Fruit fly (Drosophila melanogaster) whole organism, embryonic: ENCODE results near the gene SmD2.

Experiments used
- Adf1 ChIP-seq: fragments of 200-800 bp; sonication (Bioruptor generic); IDR thresholded peaks from 2 replicates; pipeline ENCODE4 v1.3.6; 2022; ENCODE audit warnings: missing biosample characterization, missing genetic modification characterization
- CG10462 ChIP-seq: fragments of 200-800 bp; sonication (Bioruptor generic); optimal IDR thresholded peaks from 2 replicates; lab custom pipeline; 2016; ENCODE audit warnings: missing biosample characterization, missing genetic modification characterization
- CG14667 ChIP-seq: fragments of 200-800 bp; sonication (Bioruptor generic); IDR thresholded peaks from 2 replicates; pipeline ENCODE4 v1.3.6; 2022; ENCODE audit warnings: missing biosample characterization, missing genetic modification characterization
- CG1529 ChIP-seq: fragments of 200-800 bp; sonication (Bioruptor generic); optimal IDR thresholded peaks from 3 replicates; lab custom pipeline; 2018; ENCODE audit warnings: missing biosample characterization, missing genetic modification characterization
- CG1603 ChIP-seq: fragments of 200-800 bp; sonication (Bioruptor generic); optimal IDR thresholded peaks from 2 replicates; lab custom pipeline; 2019; ENCODE audit warnings: missing biosample characterization, mild to moderate bottlenecking, missing genetic modification characterization, moderate library complexity
- CG16863 ChIP-seq: fragments of 200-800 bp; sonication (Bioruptor generic); optimal IDR thresholded peaks from 3 replicates; lab custom pipeline; 2016; ENCODE audit warnings: missing biosample characterization, missing genetic modification characterization
- CG18011 ChIP-seq: fragments of 200-800 bp; sonication (Bioruptor generic); optimal IDR thresholded peaks from 2 replicates; lab custom pipeline; 2017; ENCODE audit warnings: missing biosample characterization, missing genetic modification characterization, mild to moderate bottlenecking, moderate library complexity, missing genotype
- CG18599 ChIP-seq: fragments of 200-800 bp; sonication (Bioruptor generic); optimal IDR thresholded peaks from 3 replicates; lab custom pipeline; 2017; ENCODE audit warnings: missing biosample characterization, missing genetic modification characterization, mild to moderate bottlenecking, moderate library complexity, missing genetic modification reagents
- CG2875 ChIP-seq: fragments of 200-800 bp; sonication (Bioruptor generic); optimal IDR thresholded peaks from 2 replicates; lab custom pipeline; 2017; ENCODE audit warnings: missing biosample characterization, mild to moderate bottlenecking, missing genetic modification characterization, missing genetic modification reagents
- CG30020 ChIP-seq: fragments of 200-800 bp; optimal IDR thresholded peaks from 2 replicates; lab custom pipeline; 2019; ENCODE audit warnings: missing biosample characterization, mild to moderate bottlenecking, missing genetic modification characterization, moderate library complexity
- CG33557 ChIP-seq: fragments of 200-800 bp; sonication (Bioruptor generic); optimal IDR thresholded peaks from 2 replicates; lab custom pipeline; 2019; ENCODE audit warnings: missing biosample characterization, mild to moderate bottlenecking, missing genetic modification characterization, moderate library complexity
- CG34224 ChIP-seq: fragments of 200-800 bp; sonication (Bioruptor generic); IDR thresholded peaks from 3 replicates; pipeline ENCODE4 v1.3.6; 2022; ENCODE audit warnings: missing biosample characterization, missing genetic modification characterization; ENCODE audit not compliant: partially characterized antibody
- CG3995 ChIP-seq: fragments of 200-800 bp; sonication (Bioruptor generic); optimal IDR thresholded peaks from 3 replicates; lab custom pipeline; 2016; ENCODE audit warnings: missing biosample characterization, missing genetic modification characterization
- CG42726 ChIP-seq: fragments of 200-800 bp; sonication (Bioruptor generic); IDR thresholded peaks from 2 replicates; pipeline ENCODE4 v1.3.6; 2022; ENCODE audit warnings: missing biosample characterization, missing genetic modification characterization; ENCODE audit not compliant: partially characterized antibody
- CG6791 ChIP-seq: fragments of 200-800 bp; sonication (Bioruptor generic); IDR thresholded peaks from 3 replicates; pipeline ENCODE4 v1.3.6; 2022; ENCODE audit warnings: missing biosample characterization, missing genetic modification characterization; ENCODE audit not compliant: partially characterized antibody
- CG7556 ChIP-seq: fragments of 200-800 bp; sonication (Bioruptor generic); optimal IDR thresholded peaks from 2 replicates; lab custom pipeline; 2017; ENCODE audit warnings: missing biosample characterization, mild to moderate bottlenecking, missing genetic modification characterization
- CG8089 ChIP-seq: fragments of 200-800 bp; sonication (Bioruptor generic); optimal IDR thresholded peaks from 3 replicates; lab custom pipeline; 2016; ENCODE audit warnings: missing biosample characterization, missing genetic modification characterization
- Dref ChIP-seq: fragments of 200-800 bp; sonication (Bioruptor generic); IDR thresholded peaks from 2 replicates; pipeline ENCODE4 v1.3.6; 2022; ENCODE audit warnings: missing biosample characterization, missing genetic modification characterization
- HmgZ ChIP-seq: fragments of 200-800 bp; sonication (Bioruptor generic); optimal IDR thresholded peaks from 2 replicates; lab custom pipeline; 2018; ENCODE audit warnings: missing biosample characterization, mild to moderate bottlenecking, missing genetic modification characterization
- Lim3 ChIP-seq: fragments of 200-800 bp; sonication (Bioruptor generic); IDR thresholded peaks from 2 replicates; pipeline ENCODE4 v1.3.6; 2022; ENCODE audit warnings: missing biosample characterization, missing genetic modification characterization
- MESR4 ChIP-seq: fragments of 200-800 bp; sonication (Bioruptor generic); optimal IDR thresholded peaks from 2 replicates; lab custom pipeline; 2018; ENCODE audit warnings: missing biosample characterization, mild to moderate bottlenecking, missing genetic modification characterization, moderate library complexity
- Opbp ChIP-seq: fragments of 200-800 bp; sonication (Bioruptor generic); IDR thresholded peaks from 3 replicates; pipeline ENCODE4 v1.3.6; 2022; ENCODE audit warnings: missing biosample characterization, missing genetic modification characterization; ENCODE audit not compliant: partially characterized antibody
- Sin3A ChIP-seq: fragments of >200 bp; optimal IDR thresholded peaks from 2 replicates; lab custom pipeline; 2018
- Sry-δ ChIP-seq: fragments of 200-800 bp; sonication (Bioruptor generic); optimal IDR thresholded peaks from 2 replicates; lab custom pipeline; 2016; ENCODE audit warnings: missing biosample characterization, missing genetic modification characterization
- Stat92E ChIP-seq, 3 experiments: fragments of >200 bp in 2 of 3; fragments of 200-800 bp in 1 of 3; sonication (Bioruptor generic) in 1 of 3; optimal IDR thresholded peaks; 2 replicates each; lab custom pipeline; 2017 to 2019; ENCODE audit warnings: missing biosample characterization in 3 of 3, missing genetic modification characterization in 3 of 3, mild to moderate bottlenecking in 1 of 3, moderate library complexity in 1 of 3
- al ChIP-seq: fragments of 200-800 bp; sonication (Bioruptor generic); IDR thresholded peaks from 2 replicates; pipeline ENCODE4 v1.3.6; 2022; ENCODE audit warnings: missing biosample characterization, missing genetic modification characterization
- amos ChIP-seq: fragments of 200-800 bp; sonication (Bioruptor generic); IDR thresholded peaks from 2 replicates; pipeline ENCODE4 v1.3.6; 2022; ENCODE audit warnings: missing biosample characterization, missing genetic modification characterization; ENCODE audit not compliant: partially characterized antibody
- ato ChIP-seq: fragments of 200-800 bp; sonication (Bioruptor generic); IDR thresholded peaks from 2 replicates; pipeline ENCODE4 v1.3.6; 2022; ENCODE audit warnings: missing biosample characterization, missing genetic modification characterization; ENCODE audit not compliant: partially characterized antibody
- cg ChIP-seq: fragments of 200-800 bp; sonication (Bioruptor generic); optimal IDR thresholded peaks from 3 replicates; lab custom pipeline; 2019; ENCODE audit warnings: missing biosample characterization, mild to moderate bottlenecking, missing genetic modification characterization, moderate library complexity
- dm ChIP-seq: fragments of 200-800 bp; sonication (Bioruptor generic); optimal IDR thresholded peaks from 3 replicates; lab custom pipeline; 2016; ENCODE audit warnings: missing biosample characterization, missing genetic modification characterization
- gfzf ChIP-seq: fragments of 200-800 bp; sonication (Bioruptor generic); optimal IDR thresholded peaks from 2 replicates; lab custom pipeline; 2016; ENCODE audit warnings: missing biosample characterization, mild to moderate bottlenecking, missing genetic modification characterization, moderate library complexity
- knrl ChIP-seq: fragments of 200-800 bp; sonication (Bioruptor generic); IDR thresholded peaks from 3 replicates; pipeline ENCODE4 v1.3.6; 2022; ENCODE audit warnings: missing biosample characterization, missing genetic modification characterization; ENCODE audit not compliant: partially characterized antibody
- lbe ChIP-seq: fragments of 200-800 bp; sonication (Bioruptor generic); optimal IDR thresholded peaks from 2 replicates; lab custom pipeline; 2016; ENCODE audit warnings: missing biosample characterization, mild to moderate bottlenecking, missing genetic modification characterization
- lola ChIP-seq, 3 experiments: fragments of >200 bp in 2 of 3; fragments of 200-800 bp in 1 of 3; sonication (Bioruptor generic) in 1 of 3; optimal IDR thresholded peaks; 2 replicates each; lab custom pipeline; 2017 to 2019; ENCODE audit warnings: missing biosample characterization in 3 of 3, missing genetic modification characterization in 3 of 3, mild to moderate bottlenecking in 1 of 3, moderate library complexity in 1 of 3
- nerfin-2 ChIP-seq: fragments of 200-800 bp; sonication (Bioruptor generic); IDR thresholded peaks from 2 replicates; pipeline ENCODE4 v1.3.6; 2022; ENCODE audit warnings: missing biosample characterization, missing genetic modification characterization; ENCODE audit not compliant: partially characterized antibody
- sens ChIP-seq: fragments of 200-800 bp; sonication (Bioruptor generic); peaks from one replicate; lab custom pipeline; 2016; ENCODE audit warnings: missing biosample characterization, missing genetic modification characterization
- sug ChIP-seq: fragments of 200-800 bp; optimal IDR thresholded peaks from 2 replicates; lab custom pipeline; 2019; ENCODE audit warnings: missing biosample characterization, mild to moderate bottlenecking, missing genetic modification characterization, moderate library complexity
- trem ChIP-seq: fragments of 200-800 bp; optimal IDR thresholded peaks from 3 replicates; lab custom pipeline; 2019; ENCODE audit warnings: missing biosample characterization, mild to moderate bottlenecking, missing genetic modification characterization, moderate library complexity
- unc-4 ChIP-seq: fragments of 200-800 bp; sonication (Bioruptor generic); IDR thresholded peaks from 2 replicates; pipeline ENCODE4 v1.3.6; 2022; ENCODE audit warnings: missing biosample characterization, missing genetic modification characterization; ENCODE audit not compliant: partially characterized antibody
- zen2 ChIP-seq: fragments of 200-800 bp; sonication (Bioruptor generic); IDR thresholded peaks from 3 replicates; pipeline ENCODE4 v1.3.6; 2022; ENCODE audit warnings: missing biosample characterization, missing genetic modification characterization; ENCODE audit not compliant: partially characterized antibody

Gene SmD2

DNA sequence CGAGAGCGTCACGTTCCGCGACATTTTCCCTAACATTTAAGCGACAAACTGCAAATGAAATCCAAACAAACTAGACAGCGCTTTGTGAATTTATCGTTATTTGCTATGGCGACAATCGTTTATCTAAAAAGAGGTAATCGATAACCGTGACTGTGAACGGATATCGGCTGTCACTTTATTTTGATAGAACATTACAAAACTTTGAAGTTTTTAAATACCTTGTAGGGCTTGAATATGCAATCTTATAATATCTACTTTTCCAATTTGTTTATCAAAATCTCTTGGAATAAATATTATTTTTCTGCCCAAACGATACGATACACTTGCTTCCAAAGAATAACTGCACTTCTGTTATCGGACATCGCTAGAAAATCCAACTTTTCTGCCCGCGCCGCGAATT is 34.4 kb upstream of the SmD2 start, which contains the start of the genes CG1024 and TfIIFalpha (continued):
- peak; percentile 78 for TF ChIP-seq Dref (GFP tag; lab: Robert Waterston, UW)
- peak; percentile 88 for TF ChIP-seq ato (GFP tag; lab: Robert Waterston, UW)
- no peak for TF ChIP-seq CG18011
- TF ChIP-seq zen2 (GFP tag; lab: Robert Waterston, UW): peak; percentile 90
- TF ChIP-seq CG3995: peak; percentile 98
- TF ChIP-seq CG2875 (GFP tag; lab: Kevin White, UChicago): no peak
- TF ChIP-seq CG1603 (tag; lab: Kevin White, UChicago): peak; percentile 23
- peak; percentile 8 for TF ChIP-seq MESR4 (GFP tag; lab: Kevin White, UChicago)
- TF ChIP-seq Sin3A (lab: Kevin White, UChicago): peak; percentile 34
- peak; percentile 6 for TF ChIP-seq CG8089
- peak; percentile 79 for TF ChIP-seq Opbp (GFP tag; lab: Robert Waterston, UW)
- no peak for TF ChIP-seq CG18599 (GFP tag; lab: Kevin White, UChicago)
- TF ChIP-seq CG34224 (GFP tag; lab: Robert Waterston, UW): peak; percentile 96
- TF ChIP-seq al (GFP tag; lab: Robert Waterston, UW): no peak
- TF ChIP-seq CG1529 (GFP tag; lab: Kevin White, UChicago): no peak
- TF ChIP-seq cg (GFP tag; lab: Kevin White, UChicago): peak; percentile 39
- no peak for TF ChIP-seq CG10462
- TF ChIP-seq CG30020: peak; percentile 43
- peak; percentile 35 for TF ChIP-seq sug (tag; lab: Kevin White, UChicago)
- TF ChIP-seq CG6791: peak; percentile 86
- TF ChIP-seq nerfin-2 (GFP tag; lab: Robert Waterston, UW): peak; percentile 96
- no peak for TF ChIP-seq gfzf (GFP tag; lab: Kevin White, UChicago)
- TF ChIP-seq amos: peak; percentile 76
- peak; percentile 4; the same call in 1 of the 2 replicates for TF ChIP-seq CG42726
- TF ChIP-seq CG7556 (GFP tag; lab: Kevin White, UChicago): no peak
- TF ChIP-seq Lim3: no peak
- TF ChIP-seq knrl (GFP tag; lab: Robert Waterston, UW): peak; percentile 81
- TF ChIP-seq lola (GFP tag; optimal IDR thresholded peaks at IDR 0.05; lab: Kevin White, UChicago): no peak
- peak; percentile 86 for TF ChIP-seq Sry-δ (GFP tag; lab: Kevin White, UChicago)
- TF ChIP-seq Adf1 (GFP tag; lab: Robert Waterston, UW): 0 out of 2 replicates have a peak, but pooled peaks have one; percentile 8
- TF ChIP-seq trem (tag; lab: Kevin White, UChicago): peak; percentile 70
- peak; percentile 88 for TF ChIP-seq unc-4 (GFP tag; lab: Robert Waterston, UW)
- no peak for TF ChIP-seq CG14667
- TF ChIP-seq CG16863: no peak
- TF ChIP-seq HmgZ (tag; lab: Kevin White, UChicago): peak; percentile 44
- TF ChIP-seq lbe (GFP tag; lab: Kevin White, UChicago): peak; percentile 19
- TF ChIP-seq Stat92E (GFP tag; optimal IDR thresholded peaks at IDR 0.05; lab: Kevin White, UChicago): peak in 1 of 3 experiments; percentile 24
- peak; percentile 31 for TF ChIP-seq dm (GFP tag; lab: Kevin White, UChicago)
- TF ChIP-seq CG33557 (GFP tag; lab: Kevin White, UChicago): peak; percentile 1
- TF ChIP-seq, all 482 proteins: peak for 90

- TF ChIP-seq sens (GFP tag; lab: Kevin White, UChicago) (peak; percentile 53), Sry-δ (GFP tag; lab: Kevin White, UChicago) (no peak)
- TF ChIP-seq, all 482 proteins: peak for 1
Observed at dm6 chr3R:6377497-6377896, 31.8 kb upstream of the SmD2 start, which contains the start of gene CG42537. TSS of gene CG42537 (plus strand) at chr3R:6377797.
